Worm (Caenorhabditis elegans): Measurements from ENCODE around the gene F07E5.9.
A peak's percentile ranks its signal among the peaks of the same experiment; 100 is the strongest.

The F07E5.9 gene

DNA sequence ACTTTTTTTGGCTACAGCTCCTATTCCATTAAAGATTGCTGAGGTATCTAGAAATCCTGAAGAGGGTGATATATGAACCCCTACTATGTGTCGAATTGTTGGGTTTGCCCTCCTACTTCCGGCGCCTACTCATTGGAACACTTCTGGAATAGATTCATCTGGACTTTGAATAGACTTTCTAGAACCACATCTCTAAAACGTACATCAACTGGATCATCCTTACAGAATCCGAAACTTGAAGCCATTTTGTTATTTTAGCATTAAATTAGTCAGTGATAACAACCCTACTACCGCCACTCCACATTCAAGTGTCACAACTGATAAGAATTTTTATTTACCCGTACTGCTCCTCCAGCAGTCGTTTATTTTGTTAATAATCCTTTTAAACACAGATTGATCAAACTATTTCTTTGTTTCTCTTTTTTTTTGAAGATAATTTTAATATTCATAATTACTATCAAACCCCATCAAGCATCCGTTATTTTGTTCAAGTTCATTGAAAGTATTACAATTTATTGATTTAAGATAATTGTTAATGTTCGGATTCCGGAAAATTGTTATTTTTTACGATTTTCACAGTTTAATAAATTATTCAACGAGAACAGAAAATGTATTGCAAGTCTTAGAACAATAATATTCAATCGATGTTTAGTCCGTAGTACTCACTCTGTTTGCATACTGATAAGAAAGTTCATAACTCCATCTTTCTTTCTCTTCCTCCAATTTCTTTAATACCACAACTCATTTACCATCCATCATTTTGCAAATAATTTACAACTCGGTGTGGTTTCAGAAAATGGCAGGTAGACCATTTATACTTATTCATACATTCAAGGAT is 19.0 kb upstream of the F07E5.9 start, which contains the start of gene math-42:
math-42 (plus strand) TSS at position 788 of the 838 bp plus-strand sequence.
- TF ChIP-seq tra-4 (tag; optimal IDR thresholded peaks at IDR 0.05): no peak
- no peak for TF ChIP-seq hnd-1 (tag; optimal IDR thresholded peaks at IDR 0.05)
- no peak for TF ChIP-seq hmbx-1 (tag; optimal IDR thresholded peaks at IDR 0.05)
- TF ChIP-seq hmg-4 (GFP tag; optimal IDR thresholded peaks at IDR 0.05): no peak
- no peak for TF ChIP-seq ets-7 (tag; optimal IDR thresholded peaks at IDR 0.05)
- no peak for TF ChIP-seq ceh-13 (GFP tag; optimal IDR thresholded peaks at IDR 0.05)
- no peak for TF ChIP-seq sea-1 (GFP tag; conservative IDR thresholded peaks at IDR 0.05)
- TF ChIP-seq pes-1 (GFP tag; IDR thresholded peaks at IDR 0.05): no peak
- no peak for TF ChIP-seq ceh-36 (tag; optimal IDR thresholded peaks at IDR 0.05)
- no peak for TF ChIP-seq tbx-37 (GFP tag; conservative IDR thresholded peaks at IDR 0.05)
- no peak for TF ChIP-seq flt-1 (GFP tag; IDR thresholded peaks at IDR 0.05)
- no peak for TF ChIP-seq F13C5.2 (tag; optimal IDR thresholded peaks at IDR 0.05)
- no peak for TF ChIP-seq tbx-11 (GFP tag; IDR thresholded peaks at IDR 0.05)
- TF ChIP-seq scrt-1 (GFP tag; IDR thresholded peaks at IDR 0.05): no peak
- no peak for TF ChIP-seq aly-1 (tag; optimal IDR thresholded peaks at IDR 0.05)
- TF ChIP-seq ama-1 (optimal IDR thresholded peaks at IDR 0.05): no peak
- no peak for TF ChIP-seq B0310.2 (tag; optimal IDR thresholded peaks at IDR 0.05)

DNA sequence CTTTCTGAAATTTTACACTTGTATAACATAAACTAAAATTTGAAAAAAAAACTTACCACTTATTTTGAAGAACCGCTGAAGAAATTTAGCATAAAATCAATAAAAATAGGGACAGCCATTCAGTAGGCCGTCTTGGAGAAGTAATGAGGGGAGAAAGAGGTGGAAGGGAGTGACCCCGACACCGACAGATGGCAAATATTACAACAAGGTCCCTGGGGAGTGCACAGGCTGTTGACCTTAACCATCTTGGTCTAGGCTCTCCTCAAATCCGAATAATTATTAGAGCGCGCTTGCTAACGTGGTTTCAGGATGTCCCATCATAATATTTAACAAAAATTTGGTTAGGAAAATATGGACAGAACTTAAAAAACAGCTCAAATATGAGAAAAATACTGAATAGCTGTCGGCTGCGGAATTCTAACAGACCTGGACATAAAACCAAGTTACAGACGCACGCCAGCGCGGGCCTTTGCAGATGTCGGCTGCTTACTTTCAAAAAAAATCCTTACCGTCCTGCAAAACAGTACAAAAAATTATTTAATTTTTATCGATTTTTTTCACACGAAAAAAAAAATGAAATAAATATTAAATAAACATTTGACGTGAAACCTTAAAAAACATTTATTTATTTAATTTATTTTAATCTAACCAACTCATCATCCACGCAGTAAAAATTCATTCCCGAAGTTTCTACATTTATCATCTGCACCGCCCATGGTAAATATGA is 14.8 kb upstream of the F07E5.9 start, which contains the start of gene T16A1.2:
T16A1.2 (plus strand) TSS at position 677 of the 727 bp plus-strand sequence.
- TF ChIP-seq tbx-11 (GFP tag; IDR thresholded peaks at IDR 0.05): no peak
- no peak for TF ChIP-seq ceh-13 (GFP tag; optimal IDR thresholded peaks at IDR 0.05)
- no peak for TF ChIP-seq F13C5.2 (tag; optimal IDR thresholded peaks at IDR 0.05)
- TF ChIP-seq aly-1 (tag; optimal IDR thresholded peaks at IDR 0.05): no peak
- no peak for TF ChIP-seq pes-1 (GFP tag; IDR thresholded peaks at IDR 0.05)
- TF ChIP-seq ama-1 (optimal IDR thresholded peaks at IDR 0.05): no peak
- no peak for TF ChIP-seq ets-7 (tag; optimal IDR thresholded peaks at IDR 0.05)
- no peak for TF ChIP-seq B0310.2 (tag; optimal IDR thresholded peaks at IDR 0.05)
- no peak for TF ChIP-seq sea-1 (GFP tag; conservative IDR thresholded peaks at IDR 0.05)
- no peak for TF ChIP-seq tra-4 (tag; optimal IDR thresholded peaks at IDR 0.05)
- no peak for TF ChIP-seq hmg-4 (GFP tag; optimal IDR thresholded peaks at IDR 0.05)
- no peak for TF ChIP-seq hnd-1 (tag; optimal IDR thresholded peaks at IDR 0.05)
- no peak for TF ChIP-seq scrt-1 (GFP tag; IDR thresholded peaks at IDR 0.05)
- no peak for TF ChIP-seq flt-1 (GFP tag; IDR thresholded peaks at IDR 0.05)
- no peak for TF ChIP-seq tbx-37 (GFP tag; conservative IDR thresholded peaks at IDR 0.05)
- no peak for TF ChIP-seq hmbx-1 (tag; optimal IDR thresholded peaks at IDR 0.05)
- TF ChIP-seq ceh-36 (tag; optimal IDR thresholded peaks at IDR 0.05): no peak

DNA sequence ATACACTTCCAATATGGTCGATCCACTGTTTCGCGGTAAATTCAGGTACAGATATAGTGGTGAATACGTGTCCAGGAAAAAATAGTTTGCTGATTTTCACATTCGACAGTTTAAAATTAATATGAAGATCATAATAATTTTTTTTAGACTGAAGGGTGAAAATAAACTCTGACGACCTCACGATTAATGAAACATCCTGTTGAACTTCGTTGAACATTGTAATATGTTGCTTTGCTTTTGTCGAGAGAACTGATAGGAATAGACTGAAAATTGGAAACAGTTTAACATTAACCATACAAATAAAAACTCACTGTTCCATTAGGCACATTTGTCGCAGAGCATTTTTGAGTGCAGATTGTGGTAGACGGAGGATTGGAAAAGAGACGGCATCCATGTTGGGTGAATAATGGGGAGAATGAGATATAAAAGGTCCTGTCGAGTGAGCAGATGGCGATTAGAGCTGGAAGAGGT is 13.2 kb upstream of the F07E5.9 start, which contains the start of gene fbxb-37:
fbxb-37 (minus strand) TSS at position 421 of the 471 bp plus-strand sequence.
- TF ChIP-seq scrt-1 (GFP tag; IDR thresholded peaks at IDR 0.05) (no peak), ceh-36 (tag; optimal IDR thresholded peaks at IDR 0.05) (no peak), tbx-37 (GFP tag; conservative IDR thresholded peaks at IDR 0.05) (no peak), hnd-1 (tag; optimal IDR thresholded peaks at IDR 0.05) (no peak), hmbx-1 (tag; optimal IDR thresholded peaks at IDR 0.05) (no peak), ceh-13 (GFP tag; optimal IDR thresholded peaks at IDR 0.05) (no peak), ets-7 (tag; optimal IDR thresholded peaks at IDR 0.05) (no peak), flt-1 (GFP tag; IDR thresholded peaks at IDR 0.05) (no peak), aly-1 (tag; optimal IDR thresholded peaks at IDR 0.05) (no peak), tbx-11 (GFP tag; IDR thresholded peaks at IDR 0.05) (no peak), F13C5.2 (tag; optimal IDR thresholded peaks at IDR 0.05) (no peak), sea-1 (GFP tag; conservative IDR thresholded peaks at IDR 0.05) (no peak), hmg-4 (GFP tag; optimal IDR thresholded peaks at IDR 0.05) (no peak), tra-4 (tag; optimal IDR thresholded peaks at IDR 0.05) (no peak), B0310.2 (tag; optimal IDR thresholded peaks at IDR 0.05) (no peak)

DNA sequence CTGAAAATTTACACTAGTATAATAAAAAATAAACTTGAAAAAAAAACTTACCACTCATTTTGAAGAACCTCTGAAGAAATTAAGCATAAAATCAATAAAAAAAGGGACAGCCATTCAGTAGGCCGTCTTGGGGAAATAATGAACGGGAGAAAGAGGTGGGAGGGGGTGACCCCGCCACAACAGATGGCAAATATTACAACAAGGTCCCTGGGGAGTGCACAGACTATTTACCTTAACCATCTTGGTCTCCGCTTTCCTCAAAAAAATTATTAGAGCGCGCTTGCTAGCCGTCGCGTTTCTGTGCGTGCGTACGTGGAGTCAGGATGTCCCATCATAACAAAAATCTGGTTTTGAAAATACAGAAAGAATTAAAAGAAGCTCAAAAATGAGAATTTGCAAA is 11.6 kb upstream of the F07E5.9 start, which contains the start of gene T16A1.10:
T16A1.10 (minus strand) TSS at position 123 of the 400 bp plus-strand sequence.
- TF ChIP-seq tra-4 (tag; optimal IDR thresholded peaks at IDR 0.05): no peak
- TF ChIP-seq hmg-4 (GFP tag; optimal IDR thresholded peaks at IDR 0.05): peak; percentile 16
- TF ChIP-seq ceh-36 (tag; optimal IDR thresholded peaks at IDR 0.05): peak; percentile 1
- TF ChIP-seq scrt-1 (GFP tag; IDR thresholded peaks at IDR 0.05): no peak

DNA sequence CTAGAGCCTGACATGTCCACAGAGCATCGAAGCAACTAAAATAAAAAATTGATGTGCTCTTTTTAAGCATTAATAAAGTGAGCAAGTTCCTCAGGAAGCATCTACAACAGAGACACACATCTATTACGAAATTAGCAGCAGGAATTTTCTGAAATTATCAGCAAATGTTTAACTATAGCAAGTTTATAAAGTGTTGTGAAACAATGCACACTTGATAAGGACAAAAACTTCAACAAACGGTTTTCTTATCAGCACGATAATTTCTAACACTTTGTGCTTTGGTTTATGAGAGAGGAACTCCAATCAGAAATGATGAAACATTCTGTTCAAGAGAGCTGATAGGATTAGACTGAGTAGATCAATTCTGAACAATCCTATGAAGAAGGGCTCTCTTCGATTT is 10.3 kb upstream of the F07E5.9 start, which contains the start of gene trpl-5:
trpl-5 (minus strand) TSS at position 32 of the 400 bp plus-strand sequence.
- TF ChIP-seq sea-1 (GFP tag; conservative IDR thresholded peaks at IDR 0.05) (no peak), ets-7 (tag; optimal IDR thresholded peaks at IDR 0.05) (no peak), tra-4 (tag; optimal IDR thresholded peaks at IDR 0.05) (no peak), ama-1 (optimal IDR thresholded peaks at IDR 0.05) (no peak), pes-1 (GFP tag; IDR thresholded peaks at IDR 0.05) (no peak), hmbx-1 (tag; optimal IDR thresholded peaks at IDR 0.05) (no peak), tbx-11 (GFP tag; IDR thresholded peaks at IDR 0.05) (no peak), flt-1 (GFP tag; IDR thresholded peaks at IDR 0.05) (no peak), ceh-36 (tag; optimal IDR thresholded peaks at IDR 0.05) (no peak), scrt-1 (GFP tag; IDR thresholded peaks at IDR 0.05) (no peak), tbx-37 (GFP tag; conservative IDR thresholded peaks at IDR 0.05) (no peak), B0310.2 (tag; optimal IDR thresholded peaks at IDR 0.05) (no peak), F13C5.2 (tag; optimal IDR thresholded peaks at IDR 0.05) (no peak), hmg-4 (GFP tag; optimal IDR thresholded peaks at IDR 0.05) (no peak), aly-1 (tag; optimal IDR thresholded peaks at IDR 0.05) (no peak), hnd-1 (tag; optimal IDR thresholded peaks at IDR 0.05) (no peak), ceh-13 (GFP tag; optimal IDR thresholded peaks at IDR 0.05) (no peak)

DNA sequence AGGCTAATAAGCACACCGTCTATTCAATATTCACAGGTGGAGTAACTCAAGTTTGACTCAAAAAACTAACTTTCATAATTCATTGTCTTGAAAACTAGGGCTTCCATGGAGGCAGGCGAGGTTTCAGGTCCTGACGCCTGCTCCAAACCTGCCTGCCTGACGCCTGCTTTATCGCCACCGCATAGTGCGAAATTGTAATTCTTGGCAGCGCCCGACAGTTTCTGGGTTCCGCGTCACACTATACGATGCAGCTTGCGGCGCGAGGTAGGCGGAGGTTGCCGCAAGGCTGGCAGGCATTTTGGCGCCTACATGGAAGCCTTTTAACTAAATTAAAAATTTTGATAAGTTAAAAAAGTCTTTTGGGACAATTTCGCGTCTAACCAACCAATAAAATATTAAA is 6.9 kb upstream of the F07E5.9 start:
- no peak for TF ChIP-seq F13C5.2 (tag; optimal IDR thresholded peaks at IDR 0.05)
- no peak for TF ChIP-seq scrt-1 (GFP tag; IDR thresholded peaks at IDR 0.05)
- TF ChIP-seq ets-7 (tag; optimal IDR thresholded peaks at IDR 0.05): no peak
- no peak for TF ChIP-seq ceh-36 (tag; optimal IDR thresholded peaks at IDR 0.05)
- TF ChIP-seq tbx-37 (GFP tag; conservative IDR thresholded peaks at IDR 0.05): no peak
- no peak for TF ChIP-seq ama-1 (optimal IDR thresholded peaks at IDR 0.05)
- no peak for TF ChIP-seq aly-1 (tag; optimal IDR thresholded peaks at IDR 0.05)
- no peak for TF ChIP-seq ceh-13 (GFP tag; optimal IDR thresholded peaks at IDR 0.05)
- no peak for TF ChIP-seq hmg-4 (GFP tag; optimal IDR thresholded peaks at IDR 0.05)
- TF ChIP-seq hmbx-1 (tag; optimal IDR thresholded peaks at IDR 0.05): no peak
- no peak for TF ChIP-seq tra-4 (tag; optimal IDR thresholded peaks at IDR 0.05)
- TF ChIP-seq tbx-11 (GFP tag; IDR thresholded peaks at IDR 0.05): no peak
- no peak for TF ChIP-seq hnd-1 (tag; optimal IDR thresholded peaks at IDR 0.05)
- no peak for TF ChIP-seq B0310.2 (tag; optimal IDR thresholded peaks at IDR 0.05)

All from whole organism, early embryonic.